Worm (Caenorhabditis elegans) whole organism, L1 larva: ENCODE measurements around the gene T06D8.2.

Source experiments
- C34B4.2 ChIP-seq: sonication (generic microtip); optimal IDR thresholded peaks from 2 replicates; lab custom pipeline; 2017; ENCODE audit warnings: mild to moderate bottlenecking, missing genetic modification characterization, missing compliant biosample characterization
- alr-1 ChIP-seq: fragments of 200-800 bp; sonication (Bioruptor generic); optimal IDR thresholded peaks from 2 replicates; lab custom pipeline; 2018; ENCODE audit warnings: borderline replicate concordance, mild to moderate bottlenecking, missing genetic modification characterization, missing compliant biosample characterization
- blmp-1 ChIP-seq: fragments of 150-350 bp; optimal IDR thresholded peaks from 2 replicates; lab custom pipeline; 2014; ENCODE audit warnings: missing biosample characterization, missing genetic modification characterization
- ceh-63 ChIP-seq: fragments of 200-800 bp; sonication (Bioruptor generic); optimal IDR thresholded peaks from 2 replicates; lab custom pipeline; 2018; ENCODE audit warnings: mild to moderate bottlenecking, missing genetic modification characterization, missing compliant biosample characterization
- ceh-8 ChIP-seq: fragments of 200-800 bp; sonication (Bioruptor generic); optimal IDR thresholded peaks from 2 replicates; lab custom pipeline; 2018; ENCODE audit warnings: mild to moderate bottlenecking, missing genetic modification characterization, moderate library complexity, missing compliant biosample characterization
- ceh-82 ChIP-seq, 3 experiments: fragments of 150-350 bp in 1 of 3; sonication (generic microtip) in 2 of 3; optimal IDR thresholded peaks; 2 replicates each; lab custom pipeline; 2014 to 2017; ENCODE audit warnings: missing biosample characterization in 3 of 3, missing genetic modification characterization in 3 of 3
- ceh-90 ChIP-seq: sonication (generic microtip); optimal IDR thresholded peaks from 2 replicates; lab custom pipeline; 2016; ENCODE audit warnings: missing genetic modification characterization, missing compliant biosample characterization
- dpl-1 ChIP-seq, 3 experiments: fragments of 150-350 bp in 2 of 3; sonication (generic microtip) in 1 of 3; optimal IDR thresholded peaks; 2 replicates each; lab custom pipeline; 2014 to 2017; ENCODE audit warnings: missing biosample characterization in 3 of 3, missing genetic modification characterization in 3 of 3, missing genetic modification reagents in 3 of 3
- efl-1 ChIP-seq, 4 experiments: fragments of 150-350 bp; optimal IDR thresholded peaks in 3 of 4; peaks in 1 of 4; 1 replicate in 1 of 4; 2 replicates in 3 of 4; lab custom pipeline; 2014; ENCODE audit warnings: missing biosample characterization in 2 of 4, missing genetic modification characterization in 2 of 4, missing genetic modification reagents in 2 of 4
- ets-5 ChIP-seq: fragments of 200-800 bp; sonication (Bioruptor generic); IDR thresholded peaks from 2 replicates; pipeline ENCODE4 v1.3.6; 2022; ENCODE audit warnings: missing genetic modification characterization, missing compliant biosample characterization
- fkh-8 ChIP-seq: sonication (generic microtip); optimal IDR thresholded peaks from 2 replicates; lab custom pipeline; 2016; ENCODE audit warnings: mild to moderate bottlenecking, missing genetic modification characterization, missing compliant biosample characterization
- hpl-2 ChIP-seq: fragments of 150-350 bp; optimal IDR thresholded peaks from 2 replicates; lab custom pipeline; 2014; ENCODE audit warnings: missing biosample characterization, missing genetic modification reagents, missing genetic modification characterization
- lin-14 ChIP-seq: fragments of 200-800 bp; sonication (Bioruptor generic); optimal IDR thresholded peaks from 2 replicates; lab custom pipeline; 2018; ENCODE audit warnings: mild to moderate bottlenecking, missing genetic modification characterization, moderate library complexity, missing compliant biosample characterization
- lsy-2 ChIP-seq, 2 experiments: fragments of 150-350 bp; optimal IDR thresholded peaks; 2 replicates each; lab custom pipeline; 2014; ENCODE audit warnings: missing biosample characterization in 2 of 2, missing genetic modification characterization in 2 of 2
- mef-2 ChIP-seq: fragments of 150-350 bp; optimal IDR thresholded peaks from 2 replicates; lab custom pipeline; 2014; ENCODE audit warnings: missing biosample characterization, missing genetic modification characterization
- nhr-12 ChIP-seq: sonication (generic microtip); optimal IDR thresholded peaks from 2 replicates; lab custom pipeline; 2017; ENCODE audit warnings: missing biosample characterization, missing genetic modification characterization
- nhr-19 ChIP-seq: fragments of 200-800 bp; sonication (Bioruptor generic); conservative IDR thresholded peaks from 2 replicates; pipeline ENCODE4 v1.3.6; 2022; ENCODE audit warnings: missing genetic modification characterization, missing compliant biosample characterization
- nhr-237 ChIP-seq: fragments of 150-350 bp; optimal IDR thresholded peaks from 2 replicates; lab custom pipeline; 2014; ENCODE audit warnings: missing biosample characterization, missing genetic modification characterization
- nhr-71 ChIP-seq: sonication (generic microtip); optimal IDR thresholded peaks from 2 replicates; lab custom pipeline; 2016; ENCODE audit warnings: mild to moderate bottlenecking, missing genetic modification characterization, moderate library complexity, missing compliant biosample characterization
- nhr-76 ChIP-seq: sonication (generic microtip); optimal IDR thresholded peaks from 2 replicates; lab custom pipeline; 2017; ENCODE audit warnings: missing biosample characterization, missing genetic modification characterization
- nhr-85 ChIP-seq: sonication (generic microtip); peaks from one replicate; lab custom pipeline; 2016; ENCODE audit warnings: missing genetic modification characterization, inconsistent platforms, missing compliant biosample characterization
- nhr-90 ChIP-seq: sonication (generic microtip); optimal IDR thresholded peaks from 2 replicates; lab custom pipeline; 2016; ENCODE audit warnings: mild to moderate bottlenecking, missing genetic modification characterization, missing compliant biosample characterization; ENCODE audit not compliant: poor library complexity
- pax-3 ChIP-seq: fragments of 200-800 bp; sonication (Bioruptor generic); optimal IDR thresholded peaks from 2 replicates; lab custom pipeline; 2018; ENCODE audit warnings: mild to moderate bottlenecking, missing genetic modification characterization, moderate library complexity, missing compliant biosample characterization
- rnt-1 ChIP-seq: sonication (generic microtip); optimal IDR thresholded peaks from 2 replicates; lab custom pipeline; 2016; ENCODE audit warnings: mild to moderate bottlenecking, missing genetic modification characterization, moderate library complexity, missing compliant biosample characterization
- skn-1 ChIP-seq: fragments of 150-350 bp; optimal IDR thresholded peaks from 2 replicates; lab custom pipeline; 2014; ENCODE audit warnings: missing biosample characterization, missing genetic modification characterization
- snpc-4 ChIP-seq: fragments of 150-350 bp; optimal IDR thresholded peaks from 2 replicates; lab custom pipeline; 2014; ENCODE audit warnings: missing biosample characterization, missing genetic modification characterization
- snu-23 ChIP-seq: sonication (generic microtip); optimal IDR thresholded peaks from 2 replicates; lab custom pipeline; 2016; ENCODE audit warnings: missing genetic modification characterization, missing compliant biosample characterization
- sox-4 ChIP-seq: sonication (generic microtip); optimal IDR thresholded peaks from 2 replicates; lab custom pipeline; 2016; ENCODE audit warnings: missing genetic modification characterization, missing compliant biosample characterization
- sup-37 ChIP-seq: fragments of 200-800 bp; sonication (Bioruptor generic); optimal IDR thresholded peaks from 2 replicates; lab custom pipeline; 2018; ENCODE audit warnings: mild to moderate bottlenecking, missing genetic modification characterization, missing compliant biosample characterization
- swsn-7 ChIP-seq: sonication (generic microtip); optimal IDR thresholded peaks from 2 replicates; lab custom pipeline; 2016; ENCODE audit warnings: missing genetic modification characterization, missing compliant biosample characterization
- tbx-2 ChIP-seq: sonication (generic microtip); optimal IDR thresholded peaks from 2 replicates; lab custom pipeline; 2016; ENCODE audit warnings: missing genetic modification characterization, missing compliant biosample characterization
- unc-130 ChIP-seq: fragments of 150-350 bp; optimal IDR thresholded peaks from 2 replicates; lab custom pipeline; 2017; ENCODE audit warnings: missing biosample characterization, missing genetic modification characterization, inconsistent platforms
- xbp-1 ChIP-seq: sonication (generic microtip); optimal IDR thresholded peaks from 2 replicates; lab custom pipeline; 2016; ENCODE audit warnings: missing genetic modification characterization, missing compliant biosample characterization
- zip-4 ChIP-seq: fragments of 200-800 bp; sonication (Bioruptor generic); optimal IDR thresholded peaks from 2 replicates; lab custom pipeline; 2018; ENCODE audit warnings: mild to moderate bottlenecking, missing genetic modification characterization, moderate library complexity, missing compliant biosample characterization
- ztf-11 ChIP-seq, 2 experiments: sonication (generic microtip); optimal IDR thresholded peaks; 2 replicates each; lab custom pipeline; 2016 to 2017; ENCODE audit warnings: missing genetic modification characterization in 2 of 2, missing biosample characterization in 1 of 2, missing compliant biosample characterization in 1 of 2
- ztf-4 ChIP-seq: fragments of 150-350 bp; optimal IDR thresholded peaks from 2 replicates; lab custom pipeline; 2014; ENCODE audit warnings: missing biosample characterization, missing genetic modification characterization

T06D8.2 gene

ce11 chrII:11274876-11275275 lies 48.4 kb downstream of the T06D8.2 start:
- TF ChIP-seq nhr-12 (tag; lab: Kevin White, UChicago): no peak
- no peak for TF ChIP-seq ztf-4 (tag; lab: Kevin White, UChicago)
- no peak for TF ChIP-seq ets-5
- TF ChIP-seq hpl-2 (GFP tag; lab: Kevin White, UChicago): no peak
- TF ChIP-seq sup-37: no peak
- no peak for TF ChIP-seq mef-2 (tag; lab: Kevin White, UChicago)
- TF ChIP-seq swsn-7: no peak
- no peak for TF ChIP-seq tbx-2
- no peak for TF ChIP-seq fkh-8 (tag; lab: Kevin White, UChicago)
- TF ChIP-seq pax-3 (tag; lab: Kevin White, UChicago): no peak

DNA sequence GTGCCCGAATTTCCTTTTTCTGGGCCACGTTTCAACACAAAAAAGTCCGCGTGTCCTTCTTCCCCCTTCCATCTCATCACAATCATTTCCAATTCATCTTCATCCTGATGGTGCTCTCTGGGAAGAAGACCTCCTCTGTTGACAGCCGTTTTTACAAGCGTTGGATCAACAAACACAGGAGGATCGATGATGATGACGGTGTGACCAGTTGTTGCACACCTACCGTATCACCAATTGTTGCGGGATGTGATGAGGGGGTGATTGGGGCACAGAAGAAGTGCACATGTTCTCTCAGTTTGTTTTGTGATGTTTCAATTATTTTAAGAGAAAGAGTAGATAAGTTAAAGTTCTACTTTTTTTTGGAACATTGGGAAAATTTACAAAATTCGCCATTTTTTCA lies 49.0 kb downstream of the T06D8.2 start:
- TF ChIP-seq lin-14: peak; percentile 52
- no peak for TF ChIP-seq blmp-1 (tag; lab: Kevin White, UChicago)
- no peak for TF ChIP-seq efl-1 (optimal IDR thresholded peaks at IDR 0.05; lab: Kevin White, UChicago)
- peak in 1 of 2 experiments; percentile 37 for TF ChIP-seq efl-1 (GFP tag; optimal IDR thresholded peaks at IDR 0.05 in 1 of 2; lab: Kevin White, UChicago)
- no peak for TF ChIP-seq swsn-7
- TF ChIP-seq rnt-1: peak; percentile 76
- peak; percentile 55 for TF ChIP-seq nhr-71 (tag; lab: Kevin White, UChicago)
- peak; percentile 70 for TF ChIP-seq unc-130 (tag; lab: Kevin White, UChicago)
- TF ChIP-seq ztf-11 (tag; optimal IDR thresholded peaks at IDR 0.05; lab: Kevin White, UChicago): no peak
- no peak for TF ChIP-seq zip-4 (GFP tag; lab: Kevin White, UChicago)
- TF ChIP-seq ceh-8 (GFP tag; lab: Kevin White, UChicago): no peak
- no peak for TF ChIP-seq tbx-2
- TF ChIP-seq lsy-2 (tag; optimal IDR thresholded peaks at IDR 0.05; lab: Kevin White, UChicago): peak; percentile 27 to 78
- no peak for TF ChIP-seq C34B4.2 (tag; lab: Kevin White, UChicago)

- no peak for TF ChIP-seq skn-1 (tag; lab: Kevin White, UChicago)
- peak; percentile 10 for TF ChIP-seq rnt-1
These were observed 50.4 kb downstream of the T06D8.2 start for ce11 chrII:11276879-11277278.

ce11 chrII:11279971-11280370 lies 53.5 kb downstream of the T06D8.2 start:
- TF ChIP-seq sox-4: no peak
- TF ChIP-seq nhr-90 (tag; lab: Kevin White, UChicago): peak; percentile 1
- peak; percentile 32 for TF ChIP-seq unc-130 (tag; lab: Kevin White, UChicago)
- no peak for TF ChIP-seq nhr-76 (tag; lab: Kevin White, UChicago)
- no peak for TF ChIP-seq snpc-4 (tag; lab: Kevin White, UChicago)
- peak; percentile 6 for TF ChIP-seq tbx-2
- no peak for TF ChIP-seq skn-1 (tag; lab: Kevin White, UChicago)
- TF ChIP-seq nhr-85 (tag; lab: Kevin White, UChicago): peak; percentile 56
- TF ChIP-seq lsy-2 (tag; optimal IDR thresholded peaks at IDR 0.05; lab: Kevin White, UChicago): peak; percentile 12 to 45
- peak; percentile 32 for TF ChIP-seq blmp-1 (tag; lab: Kevin White, UChicago)
- TF ChIP-seq rnt-1: peak; percentile 14

ce11 chrII:11281177-11281576 lies 54.7 kb downstream of the T06D8.2 start:
- TF ChIP-seq snu-23 (peak; percentile 1), nhr-85 (tag; lab: Kevin White, UChicago) (peak; percentile 54), lsy-2 (tag; optimal IDR thresholded peaks at IDR 0.05; lab: Kevin White, UChicago) (peak; percentile 45 to 84), nhr-237 (tag; lab: Kevin White, UChicago) (no peak), rnt-1 (peak; percentile 54), alr-1 (tag; lab: Kevin White, UChicago) (no peak), nhr-19 (0 out of 2 replicates have a peak, but pooled peaks have one; percentile 12), nhr-71 (tag; lab: Kevin White, UChicago) (peak; percentile 22), unc-130 (tag; lab: Kevin White, UChicago) (peak; percentile 94)

DNA sequence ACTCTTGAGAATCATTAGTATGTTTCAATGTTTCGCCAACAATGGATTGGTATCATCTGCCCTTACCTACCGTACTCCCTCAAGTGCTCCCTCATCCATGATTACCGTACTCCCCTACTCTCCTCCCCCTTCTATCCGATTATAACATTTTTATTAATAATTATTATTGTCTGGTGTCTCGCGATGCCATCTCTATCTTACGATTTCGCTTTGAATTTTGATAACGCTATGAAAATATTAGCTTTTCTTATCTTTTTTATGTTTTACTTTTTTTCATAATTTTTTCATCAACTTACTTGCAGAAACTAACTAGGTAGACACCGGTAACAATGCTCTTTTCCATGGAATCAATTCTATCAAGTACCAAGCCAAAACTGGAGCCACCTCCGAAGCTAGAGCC lies 55.2 kb downstream of the T06D8.2 start, which contains the start of gene unc-130:
unc-130 (plus strand) TSS at position 301 of the 400 bp plus-strand sequence.
- no peak for TF ChIP-seq ceh-90 (tag; lab: Kevin White, UChicago)
- TF ChIP-seq dpl-1 (GFP tag; optimal IDR thresholded peaks at IDR 0.05; lab: Kevin White, UChicago): no peak
- no peak for TF ChIP-seq ceh-82 (tag; optimal IDR thresholded peaks at IDR 0.05; lab: Kevin White, UChicago)
- no peak for TF ChIP-seq nhr-76 (tag; lab: Kevin White, UChicago)
- no peak for TF ChIP-seq xbp-1 (tag; lab: Kevin White, UChicago)
- no peak for TF ChIP-seq snu-23
- no peak for TF ChIP-seq ceh-63 (GFP tag; lab: Kevin White, UChicago)
